Fruit fly (Drosophila melanogaster) whole organism, wandering third instar larva: ENCODE data around the gene CG18585.

Experiments used
- CG32264 ChIP-seq: fragments of 200-800 bp; sonication (Bioruptor generic); optimal IDR thresholded peaks from 2 replicates; lab custom pipeline; 2016; ENCODE audit warnings: missing biosample characterization, missing genetic modification characterization
- Sp1 ChIP-seq: fragments of 200-800 bp; sonication (Bioruptor generic); optimal IDR thresholded peaks from 3 replicates; lab custom pipeline; 2019; ENCODE audit warnings: missing biosample characterization, mild to moderate bottlenecking, missing genetic modification characterization, moderate library complexity
- fru ChIP-seq: fragments of 200-800 bp; sonication (Bioruptor generic); optimal IDR thresholded peaks from 3 replicates; lab custom pipeline; 2016; ENCODE audit warnings: missing biosample characterization, mild to moderate bottlenecking, missing genetic modification characterization
- pan ChIP-seq: fragments of >200 bp; optimal IDR thresholded peaks from 2 replicates; lab custom pipeline; 2017
- psq ChIP-seq: fragments of 200-800 bp; sonication (Bioruptor generic); optimal IDR thresholded peaks from 3 replicates; lab custom pipeline; 2017; ENCODE audit warnings: missing biosample characterization, mild to moderate bottlenecking, missing genetic modification characterization, moderate library complexity
- rgr ChIP-seq: fragments of 200-800 bp; sonication (Bioruptor generic); optimal IDR thresholded peaks from 3 replicates; lab custom pipeline; 2016; ENCODE audit warnings: missing biosample characterization, mild to moderate bottlenecking, missing genetic modification characterization

dm6 chr2L:7719387-7719786 is 28.5 kb upstream of the CG18585 start, which contains the start of gene CG13793:
- TF ChIP-seq pan (lab: Kevin White, UChicago) (no peak), fru (GFP tag; lab: Kevin White, UChicago) (no peak), rgr (GFP tag; lab: Kevin White, UChicago) (no peak), CG32264 (GFP tag; lab: Kevin White, UChicago) (no peak), psq (GFP tag; lab: Kevin White, UChicago) (no peak), Sp1 (no peak)
